Fruit fly (Drosophila melanogaster): ENCODE results near the gene CG9743.

Gene CG9743

DNA sequence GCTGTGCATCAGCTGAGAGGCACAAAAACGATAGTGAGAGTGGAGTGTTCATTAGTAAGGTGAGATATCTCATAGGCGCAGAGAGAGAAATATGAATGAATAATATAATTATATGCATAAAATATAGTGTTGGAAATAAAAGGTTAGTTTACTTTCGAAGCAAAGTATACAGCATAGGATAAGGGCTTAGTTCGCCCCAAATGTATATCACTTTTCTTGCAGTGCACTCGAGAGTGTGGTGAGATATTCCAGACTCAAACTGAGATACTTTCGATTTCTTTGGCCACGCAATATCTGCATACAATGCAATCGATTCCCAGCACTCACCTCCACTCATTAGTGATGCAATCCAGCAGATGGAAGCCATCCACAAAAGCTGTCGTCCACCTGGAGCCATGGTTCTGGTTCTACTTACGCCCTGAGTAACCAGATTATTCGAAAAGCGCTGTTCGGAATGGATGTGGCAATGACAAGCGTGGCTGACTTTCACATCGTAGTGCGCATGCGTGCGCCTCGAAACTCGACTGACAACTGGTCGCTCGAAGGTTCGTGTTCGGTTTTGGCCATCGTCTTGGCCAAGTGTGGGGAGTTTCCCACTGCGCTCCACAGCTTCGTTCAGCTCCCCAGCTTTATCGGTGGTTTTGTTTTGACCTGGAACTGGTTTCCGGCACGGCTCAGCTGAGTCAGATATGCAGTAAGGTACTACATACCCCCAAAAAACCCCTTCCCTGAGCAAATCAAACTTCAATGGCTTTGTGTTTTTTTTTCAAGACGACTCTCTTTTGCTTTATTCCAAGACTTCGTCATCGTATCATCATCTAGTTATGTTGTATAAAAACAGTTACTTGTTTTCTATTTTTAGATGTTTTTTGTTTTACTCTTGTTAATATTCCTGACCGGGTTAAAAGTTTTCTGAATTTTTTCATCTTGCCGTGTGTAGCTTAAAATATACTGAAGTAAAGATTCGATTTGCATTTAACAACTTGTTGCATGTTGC lies 31.8 kb downstream of the CG9743 start, which contains the start of gene Rsod (continued):
- TF ChIP-seq CG17385 (GFP tag; optimal IDR thresholded peaks at IDR 0.05) (no peak), CG3407 (GFP tag; optimal IDR thresholded peaks at IDR 0.05) (peak; percentile 51), CG7372 (GFP tag; IDR thresholded peaks at IDR 0.05) (peak; percentile 62), jigr1 (GFP tag; IDR thresholded peaks at IDR 0.05) (0 out of 3 replicates have a peak, but pooled peaks have one; percentile 38), ssp (GFP tag; IDR thresholded peaks at IDR 0.05) (peak; percentile 56), CG17568 (GFP tag; optimal IDR thresholded peaks at IDR 0.05) (peak; percentile 31), CG31441 (GFP tag; IDR thresholded peaks at IDR 0.05) (peak; percentile 52), Asciz (GFP tag; optimal IDR thresholded peaks at IDR 0.05) (peak; percentile 59), CG3847 (GFP tag; IDR thresholded peaks at IDR 0.05) (peak; percentile 31; the same call in 1 of the 2 replicates), CG17361 (GFP tag; IDR thresholded peaks at IDR 0.05) (peak; percentile 55), Optix (GFP tag; IDR thresholded peaks at IDR 0.05) (peak; percentile 56), CG6254 (GFP tag; optimal IDR thresholded peaks at IDR 0.05) (peak; percentile 45), row (GFP tag; IDR thresholded peaks at IDR 0.05) (peak; percentile 74; the same call in 2 of the 3 replicates), CG18262 (tag; optimal IDR thresholded peaks at IDR 0.05) (peak; percentile 68), lilli (GFP tag; optimal IDR thresholded peaks at IDR 0.05) (peak; percentile 32), Taf1 (GFP tag; IDR thresholded peaks at IDR 0.05) (peak; percentile 61), CG8290 (GFP tag; optimal IDR thresholded peaks at IDR 0.05) (no peak), CG8290 (tag; optimal IDR thresholded peaks at IDR 0.05) (no peak), Six4 (GFP tag; optimal IDR thresholded peaks at IDR 0.05) (peak; percentile 23), Awh (GFP tag; IDR thresholded peaks at IDR 0.05) (peak; percentile 86), CG8388 (GFP tag; optimal IDR thresholded peaks at IDR 0.05) (peak; percentile 67), esg (GFP tag; conservative IDR thresholded peaks at IDR 0.05) (peak; percentile 74), mld (GFP tag; IDR thresholded peaks at IDR 0.05; ENCODE audit: partially characterized antibody) (peak; percentile 62; the same call in 1 of the 3 replicates), CG12071 (GFP tag; optimal IDR thresholded peaks at IDR 0.05) (peak; percentile 19), hth (optimal IDR thresholded peaks at IDR 0.05) (no peak), Meics (GFP tag; optimal IDR thresholded peaks at IDR 0.05) (peak; percentile 30), repo (GFP tag; optimal IDR thresholded peaks at IDR 0.05) (no peak), CG14050 (GFP tag; IDR thresholded peaks at IDR 0.05) (peak; percentile 52), lab (GFP tag; optimal IDR thresholded peaks at IDR 0.05) (peak; percentile 54), twi (tag; optimal IDR thresholded peaks at IDR 0.05) (no peak), pb (GFP tag; optimal IDR thresholded peaks at IDR 0.05) (no peak), Sox102F (GFP tag; optimal IDR thresholded peaks at IDR 0.05) (peak; percentile 72), prd (optimal IDR thresholded peaks at IDR 0.05) (no peak), prd (GFP tag; IDR thresholded peaks at IDR 0.05) (peak; percentile 73; the same call in 2 of the 3 replicates)

DNA sequence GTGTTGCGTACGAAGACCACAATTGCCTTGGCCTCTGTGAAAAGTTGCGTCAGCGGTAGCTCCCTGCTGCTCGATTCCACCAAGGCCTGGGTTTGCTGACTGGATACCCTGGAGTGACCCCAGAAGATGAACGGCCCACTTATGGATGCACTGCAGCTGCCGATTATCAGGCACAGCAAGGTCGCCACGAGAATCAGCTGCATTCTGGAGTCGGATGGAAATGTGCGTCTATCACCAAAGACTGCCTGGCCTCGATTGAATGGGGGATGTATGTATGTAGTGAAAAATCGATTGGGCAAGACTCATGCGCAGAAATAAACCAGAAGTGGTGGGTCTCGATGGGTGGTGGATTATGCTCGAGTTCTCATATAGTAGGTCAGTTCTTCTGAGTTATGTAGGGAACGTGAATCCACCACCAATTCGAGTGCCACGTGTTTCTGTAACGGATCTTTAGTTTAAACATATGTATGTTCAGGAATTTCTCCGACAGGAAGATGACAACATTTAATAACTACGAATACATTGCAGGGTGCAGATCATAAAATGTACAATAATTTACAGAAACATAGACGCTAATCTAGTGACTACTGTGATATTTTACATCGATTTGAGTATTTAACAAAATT lies 36.5 kb downstream of the CG9743 start, which contains the start of gene VhaAC45RP:
VhaAC45RP (minus strand) TSS at position 261 of the 626 bp plus-strand sequence.
- TF ChIP-seq maf-S (GFP tag; optimal IDR thresholded peaks at IDR 0.05) (no peak), Fer1 (GFP tag; optimal IDR thresholded peaks at IDR 0.05) (peak; percentile 23), MESR4 (GFP tag; optimal IDR thresholded peaks at IDR 0.05) (peak; percentile 74), ewg (GFP tag; optimal IDR thresholded peaks at IDR 0.05) (peak; percentile 93), nom (GFP tag; optimal IDR thresholded peaks at IDR 0.05) (no peak), seq (GFP tag; IDR thresholded peaks at IDR 0.05) (peak; percentile 44; the same call in 1 of the 2 replicates), sens (GFP tag) (peak; percentile 60), chif (GFP tag; optimal IDR thresholded peaks at IDR 0.05) (no peak), CG7839 (tag; optimal IDR thresholded peaks at IDR 0.05) (no peak), Med (GFP tag) (peak; percentile 56), CG15514 (GFP tag; optimal IDR thresholded peaks at IDR 0.05) (peak; percentile 2), Nf-YC (tag; optimal IDR thresholded peaks at IDR 0.05) (peak; percentile 28), pan (optimal IDR thresholded peaks at IDR 0.05) (no peak), pan (GFP tag; optimal IDR thresholded peaks at IDR 0.05 in 1 of 2, IDR thresholded peaks at IDR 0.05 in 1 of 2) (no peak), YL-1 (GFP tag; optimal IDR thresholded peaks at IDR 0.05) (peak; percentile 70), pzg (GFP tag; optimal IDR thresholded peaks at IDR 0.05) (peak; percentile 8)

All from whole organism, embryonic.